Fruit fly (Drosophila melanogaster) whole organism, wandering third instar larva: ENCODE data around the gene htk.
A peak's percentile ranks its signal among the peaks of the same experiment; 100 is the strongest.

Experiments used
- Abd-B ChIP-seq: fragments of >200 bp; optimal IDR thresholded peaks from 2 replicates; lab custom pipeline; 2017; ENCODE audit warnings: missing biosample characterization, missing genetic modification characterization
- CG32264 ChIP-seq: fragments of 200-800 bp; sonication (Bioruptor generic); optimal IDR thresholded peaks from 2 replicates; lab custom pipeline; 2016; ENCODE audit warnings: missing biosample characterization, missing genetic modification characterization
- CG9705 ChIP-seq: fragments of 200-800 bp; sonication (Bioruptor generic); optimal IDR thresholded peaks from 2 replicates; lab custom pipeline; 2018; ENCODE audit warnings: missing biosample characterization, mild to moderate bottlenecking, missing genetic modification characterization
- CrebA ChIP-seq: fragments of 200-800 bp; sonication (Bioruptor generic); optimal IDR thresholded peaks from 2 replicates; lab custom pipeline; 2016; ENCODE audit warnings: missing biosample characterization, mild to moderate bottlenecking, missing genetic modification characterization, borderline replicate concordance
- Dfd ChIP-seq: fragments of >200 bp; optimal IDR thresholded peaks from 2 replicates; lab custom pipeline; 2017; ENCODE audit warnings: missing biosample characterization, missing genetic modification characterization
- Dif ChIP-seq: fragments of 200-275, 200-300 bp; sonication (Bioruptor generic); optimal IDR thresholded peaks from 2 replicates; lab custom pipeline; 2018; ENCODE audit warnings: missing biosample characterization, missing genetic modification characterization; ENCODE audit not compliant: partially characterized antibody
- GATAd ChIP-seq: sonication (Bioruptor generic); optimal IDR thresholded peaks from 2 replicates; lab custom pipeline; 2016; ENCODE audit warnings: missing biosample characterization, missing genetic modification characterization
- HLH106 ChIP-seq: fragments of 200-800 bp; optimal IDR thresholded peaks from 3 replicates; lab custom pipeline; 2019; ENCODE audit warnings: missing biosample characterization, mild to moderate bottlenecking, missing genetic modification characterization, moderate library complexity
- Hnf4 ChIP-seq: fragments of 200-800 bp; sonication (Bioruptor generic); optimal IDR thresholded peaks from 2 replicates; lab custom pipeline; 2016; ENCODE audit warnings: missing biosample characterization, mild to moderate bottlenecking, missing genetic modification characterization
- Hr78 ChIP-seq: fragments of >200 bp; optimal IDR thresholded peaks from 2 replicates; lab custom pipeline; 2017; ENCODE audit warnings: missing biosample characterization, missing genetic modification characterization
- Hr83 ChIP-seq: fragments of 200-300 bp; sonication (Bioruptor generic); optimal IDR thresholded peaks from 2 replicates; lab custom pipeline; 2016; ENCODE audit warnings: missing biosample characterization, mild to moderate bottlenecking, missing genetic modification characterization, moderate library complexity; ENCODE audit not compliant: poor library complexity, severe bottlenecking
- Jra ChIP-seq: sonication (Bioruptor generic); optimal IDR thresholded peaks from 2 replicates; lab custom pipeline; 2016; ENCODE audit warnings: missing biosample characterization, missing genetic modification characterization
- Mio ChIP-seq: sonication (Bioruptor generic); optimal IDR thresholded peaks from 2 replicates; lab custom pipeline; 2016; ENCODE audit warnings: missing biosample characterization, missing genetic modification characterization
- Myc ChIP-seq: fragments of >200 bp; optimal IDR thresholded peaks from 2 replicates; lab custom pipeline; 2017
- N ChIP-seq: fragments of >200 bp; optimal IDR thresholded peaks from 2 replicates; lab custom pipeline; 2018; ENCODE audit warnings: missing biosample characterization, missing external identifiers, missing genetic modification characterization
- OdsH ChIP-seq: fragments of 200-800 bp; sonication (Bioruptor generic); optimal IDR thresholded peaks from 2 replicates; lab custom pipeline; 2016; ENCODE audit warnings: missing biosample characterization, mild to moderate bottlenecking, missing genetic modification characterization
- Rel ChIP-seq, 2 experiments: fragments of 200-800 bp; sonication (Bioruptor generic) in 1 of 2; optimal IDR thresholded peaks; 2 replicates in 1 of 2; 3 replicates in 1 of 2; lab custom pipeline; 2016 to 2019; ENCODE audit warnings: mild to moderate bottlenecking in 2 of 2, missing biosample characterization in 2 of 2, missing genetic modification characterization in 2 of 2, moderate library complexity in 1 of 2
- Sp1 ChIP-seq: fragments of 200-800 bp; sonication (Bioruptor generic); optimal IDR thresholded peaks from 3 replicates; lab custom pipeline; 2019; ENCODE audit warnings: missing biosample characterization, mild to moderate bottlenecking, missing genetic modification characterization, moderate library complexity
- Vsx2 ChIP-seq: fragments of 200-300, 225-300 bp; sonication (Bioruptor generic); optimal IDR thresholded peaks from 2 replicates; lab custom pipeline; 2018; ENCODE audit warnings: missing biosample characterization, missing genetic modification characterization; ENCODE audit not compliant: partially characterized antibody
- br ChIP-seq: fragments of 200-800 bp; sonication (Bioruptor generic); optimal IDR thresholded peaks from 2 replicates; lab custom pipeline; 2016; ENCODE audit warnings: missing biosample characterization, missing genetic modification characterization
- brk ChIP-seq: fragments of 200-800 bp; sonication (Bioruptor generic); optimal IDR thresholded peaks from 2 replicates; lab custom pipeline; 2016; ENCODE audit warnings: missing biosample characterization, mild to moderate bottlenecking, missing genetic modification characterization
- dl ChIP-seq, 2 experiments: fragments of 175-275, 200-275 bp in 1 of 2; fragments of 200-275 bp in 1 of 2; sonication (Bioruptor generic); optimal IDR thresholded peaks; lab custom pipeline; 2018; ENCODE audit warnings: mild to moderate bottlenecking in 2 of 2, missing biosample characterization in 2 of 2, missing genetic modification characterization in 2 of 2, moderate library complexity in 2 of 2; ENCODE audit not compliant: partially characterized antibody in 2 of 2, insufficient read depth in 1 of 2
- dmrt93B ChIP-seq: fragments of 200-800 bp; sonication (Bioruptor generic); optimal IDR thresholded peaks from 2 replicates; lab custom pipeline; 2018; ENCODE audit warnings: missing biosample characterization, mild to moderate bottlenecking, missing genetic modification characterization
- dsf ChIP-seq: sonication (Bioruptor generic); optimal IDR thresholded peaks from 2 replicates; lab custom pipeline; 2016; ENCODE audit warnings: missing biosample characterization, missing genetic modification characterization, borderline replicate concordance
- ey ChIP-seq: fragments of 200-800 bp; sonication (Bioruptor generic); optimal IDR thresholded peaks from 2 replicates; lab custom pipeline; 2016; ENCODE audit warnings: missing biosample characterization, missing genetic modification characterization
- foxo ChIP-seq, 2 experiments: fragments of 200-800 bp; sonication (Bioruptor generic); optimal IDR thresholded peaks; 2 replicates in 1 of 2; 3 replicates in 1 of 2; lab custom pipeline; 2016 to 2017; ENCODE audit warnings: missing biosample characterization in 2 of 2, missing genetic modification characterization in 2 of 2
- fru ChIP-seq: fragments of 200-800 bp; sonication (Bioruptor generic); optimal IDR thresholded peaks from 3 replicates; lab custom pipeline; 2016; ENCODE audit warnings: missing biosample characterization, mild to moderate bottlenecking, missing genetic modification characterization
- h ChIP-seq: fragments of 200-800 bp; sonication (Bioruptor generic); optimal IDR thresholded peaks from 3 replicates; lab custom pipeline; 2016; ENCODE audit warnings: missing biosample characterization, mild to moderate bottlenecking, missing genetic modification characterization
- jim ChIP-seq: fragments of 175-275, 200-325 bp; sonication (Bioruptor generic); optimal IDR thresholded peaks from 2 replicates; lab custom pipeline; 2016; ENCODE audit warnings: missing biosample characterization, mild to moderate bottlenecking, missing genetic modification characterization
- lola ChIP-seq: fragments of >200 bp; optimal IDR thresholded peaks from 2 replicates; lab custom pipeline; 2017; ENCODE audit warnings: missing biosample characterization, missing genetic modification characterization
- pan ChIP-seq: fragments of >200 bp; optimal IDR thresholded peaks from 2 replicates; lab custom pipeline; 2017
- psq ChIP-seq: fragments of 200-800 bp; sonication (Bioruptor generic); optimal IDR thresholded peaks from 3 replicates; lab custom pipeline; 2017; ENCODE audit warnings: missing biosample characterization, mild to moderate bottlenecking, missing genetic modification characterization, moderate library complexity
- rgr ChIP-seq: fragments of 200-800 bp; sonication (Bioruptor generic); optimal IDR thresholded peaks from 3 replicates; lab custom pipeline; 2016; ENCODE audit warnings: missing biosample characterization, mild to moderate bottlenecking, missing genetic modification characterization
- sage ChIP-seq: fragments of 200-800 bp; sonication (Bioruptor generic); optimal IDR thresholded peaks from 2 replicates; lab custom pipeline; 2016; ENCODE audit warnings: missing biosample characterization, mild to moderate bottlenecking, missing genetic modification characterization
- sv ChIP-seq: fragments of 200-800 bp; sonication (Bioruptor generic); optimal IDR thresholded peaks from 3 replicates; lab custom pipeline; 2016; ENCODE audit warnings: missing biosample characterization, missing genetic modification characterization
- tai ChIP-seq: sonication (Bioruptor generic); optimal IDR thresholded peaks from 2 replicates; lab custom pipeline; 2016; ENCODE audit warnings: missing biosample characterization, missing genetic modification characterization
- usp ChIP-seq: fragments of >200 bp; optimal IDR thresholded peaks from 2 replicates; lab custom pipeline; 2017; ENCODE audit warnings: missing biosample characterization, missing genetic modification characterization
- woc ChIP-seq: sonication (Bioruptor generic); optimal IDR thresholded peaks from 2 replicates; lab custom pipeline; 2016; ENCODE audit warnings: missing biosample characterization, mild to moderate bottlenecking, missing genetic modification characterization

htk gene

DNA sequence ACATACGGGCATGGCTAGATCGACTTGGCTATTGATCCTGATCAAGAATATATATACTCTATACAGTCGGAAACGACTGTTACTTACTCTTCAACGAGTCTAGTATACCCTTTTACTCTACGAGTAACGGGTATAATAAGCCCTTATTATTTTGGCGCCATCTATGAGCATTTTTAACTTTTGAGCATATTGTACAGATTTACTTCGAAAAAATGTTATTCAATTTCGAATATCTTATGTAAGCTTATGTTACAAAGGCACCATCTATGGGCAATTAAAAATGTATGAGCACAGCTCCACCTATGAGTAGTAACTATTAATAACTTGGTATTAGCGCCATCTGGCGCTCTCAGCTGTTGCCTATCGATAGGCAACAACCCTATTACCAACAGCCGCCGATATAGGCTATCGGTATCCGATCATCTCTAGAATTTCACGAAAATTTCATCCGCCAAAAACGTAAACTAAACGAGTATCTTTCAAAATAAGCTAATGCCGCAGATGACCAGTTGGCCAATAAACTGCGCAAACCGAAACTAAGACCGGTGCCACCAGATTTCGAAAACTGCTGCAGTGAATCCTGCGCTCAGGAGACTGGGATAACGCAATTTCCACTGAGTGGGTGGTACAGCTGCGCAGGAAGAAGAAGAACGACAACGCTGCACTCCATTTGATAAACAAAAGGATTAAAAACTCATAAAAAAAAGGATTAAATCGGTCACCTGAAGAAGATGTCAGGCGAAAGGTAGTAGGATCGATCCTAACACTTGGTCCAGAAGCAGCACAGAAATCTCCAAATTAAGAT, at the start of gene htk:
Gene htk, plus strand, starts transcription at position 435 of the 805 bp plus-strand sequence.
- TF ChIP-seq CrebA (GFP tag; lab: Kevin White, UChicago) (no peak), sage (no peak), OdsH (peak; percentile 63), CG32264 (no peak), fru (GFP tag; lab: Kevin White, UChicago) (peak; percentile 69), jim (GFP tag; lab: Kevin White, UChicago) (no peak), brk (GFP tag; lab: Kevin White, UChicago) (no peak), sv (peak; percentile 10), usp (GFP tag; lab: Kevin White, UChicago) (no peak), psq (GFP tag; lab: Kevin White, UChicago) (peak; percentile 65), Mio (GFP tag; lab: Kevin White, UChicago) (no peak), pan (no peak), rgr (GFP tag; lab: Kevin White, UChicago) (peak; percentile 74), ey (peak; percentile 67), N (GFP tag; lab: Kevin White, UChicago) (no peak), Hnf4 (GFP tag; lab: Kevin White, UChicago) (peak; percentile 75), Jra (GFP tag; lab: Kevin White, UChicago) (peak; percentile 11), GATAd (GFP tag; lab: Kevin White, UChicago) (no peak), tai (no peak), dl (GFP tag; optimal IDR thresholded peaks at IDR 0.05; lab: Kevin White, UChicago; ENCODE audit: insufficient read depth in 1 of 2, partially characterized antibody in 2 of 2) (no peak), Dfd (GFP tag; lab: Kevin White, UChicago) (no peak), Myc (lab: Kevin White, UChicago) (peak; percentile 94), foxo (GFP tag; optimal IDR thresholded peaks at IDR 0.05; lab: Kevin White, UChicago) (peak in 1 of 2 experiments; percentile 86), Hr78 (GFP tag; lab: Kevin White, UChicago) (no peak), woc (GFP tag; lab: Kevin White, UChicago) (no peak), Vsx2 (no peak), CG9705 (GFP tag; lab: Kevin White, UChicago) (peak; percentile 37), lola (GFP tag; lab: Kevin White, UChicago) (no peak), Hr83 (GFP tag; lab: Kevin White, UChicago) (peak; percentile 72), Dif (GFP tag; lab: Kevin White, UChicago) (no peak), Rel (GFP tag; optimal IDR thresholded peaks at IDR 0.05; lab: Kevin White, UChicago) (no peak), Rel (tag; optimal IDR thresholded peaks at IDR 0.05; lab: Kevin White, UChicago) (peak; percentile 43), dsf (GFP tag; lab: Kevin White, UChicago) (no peak), Abd-B (GFP tag; lab: Kevin White, UChicago) (no peak), dmrt93B (peak; percentile 35), h (GFP tag; lab: Kevin White, UChicago) (peak; percentile 79), Sp1 (GFP tag; lab: Kevin White, UChicago) (peak; percentile 20), br (GFP tag; lab: Kevin White, UChicago) (peak; percentile 62), HLH106 (tag; lab: Kevin White, UChicago) (peak; percentile 52)

DNA sequence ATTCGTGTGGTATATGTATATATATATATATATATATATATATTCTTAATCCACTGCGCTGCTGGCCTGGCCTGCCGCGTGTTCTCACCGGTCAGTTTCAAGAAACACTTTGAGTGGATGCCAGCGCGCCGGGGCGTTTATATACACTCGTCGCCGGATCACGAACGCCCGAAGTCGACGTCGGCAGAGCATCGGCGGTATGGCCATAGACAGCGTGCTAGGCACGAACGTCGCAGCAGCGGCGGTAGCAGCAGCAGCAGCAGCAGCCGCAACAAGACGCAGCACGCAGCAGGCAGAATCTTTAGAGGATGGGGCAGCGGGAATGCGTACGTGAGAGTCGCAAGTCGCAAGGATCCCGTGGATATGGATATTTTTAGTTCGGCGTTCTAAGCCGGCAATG, 45.9 kb upstream of the htk start, which contains the start of gene bnb:
Gene bnb, minus strand, starts transcription at position 121 of the 400 bp plus-strand sequence.
- TF ChIP-seq Dif (GFP tag; lab: Kevin White, UChicago), result no peak
- no peak for TF ChIP-seq GATAd (GFP tag; lab: Kevin White, UChicago)
- no peak for TF ChIP-seq CrebA (GFP tag; lab: Kevin White, UChicago)
- TF ChIP-seq CG9705 (GFP tag; lab: Kevin White, UChicago), result no peak
- TF ChIP-seq tai, result no peak
- no peak for TF ChIP-seq Hnf4 (GFP tag; lab: Kevin White, UChicago)
- TF ChIP-seq dsf (GFP tag; lab: Kevin White, UChicago), result no peak
- TF ChIP-seq psq (GFP tag; lab: Kevin White, UChicago), result no peak
- no peak for TF ChIP-seq dmrt93B
- TF ChIP-seq Abd-B (GFP tag; lab: Kevin White, UChicago), result no peak
- TF ChIP-seq N (GFP tag; lab: Kevin White, UChicago), result no peak
- TF ChIP-seq br (GFP tag; lab: Kevin White, UChicago), result no peak
- no peak for TF ChIP-seq rgr (GFP tag; lab: Kevin White, UChicago)
- no peak for TF ChIP-seq Vsx2
- TF ChIP-seq sage, result no peak
- TF ChIP-seq h (GFP tag; lab: Kevin White, UChicago), result no peak
- no peak for TF ChIP-seq Mio (GFP tag; lab: Kevin White, UChicago)
- no peak for TF ChIP-seq Myc (lab: Kevin White, UChicago)
- TF ChIP-seq, all 38 proteins: peak for 0
